Worm (Caenorhabditis elegans) whole organism, mixed stage, embryonic: ENCODE data around the gene clp-2.

Experiments
- M03D4.4 ChIP-seq: sonication (generic microtip); optimal IDR thresholded peaks from 2 replicates; lab custom pipeline; 2017; ENCODE audit warnings: mild to moderate bottlenecking, missing genetic modification characterization, missing compliant biosample characterization
- bed-3 ChIP-seq: fragments of 200-800 bp; sonication (Bioruptor generic); optimal IDR thresholded peaks from 3 replicates; lab custom pipeline; 2018; ENCODE audit warnings: mild to moderate bottlenecking, missing genetic modification characterization, moderate library complexity, missing compliant biosample characterization
- blmp-1 ChIP-seq: fragments of 150-350 bp; optimal IDR thresholded peaks from 2 replicates; lab custom pipeline; 2014; ENCODE audit warnings: missing biosample characterization, missing genetic modification characterization
- ceh-43 ChIP-seq: fragments of 200-800 bp; sonication (Bioruptor generic); optimal IDR thresholded peaks from 2 replicates; lab custom pipeline; 2018; ENCODE audit warnings: mild to moderate bottlenecking, missing genetic modification characterization, moderate library complexity, missing compliant biosample characterization
- ceh-83 ChIP-seq: fragments of 200-800 bp; sonication (Bioruptor generic); optimal IDR thresholded peaks from 2 replicates; lab custom pipeline; 2018; ENCODE audit warnings: mild to moderate bottlenecking, missing genetic modification characterization, missing compliant biosample characterization
- ces-1 ChIP-seq: fragments of 150-350 bp; optimal IDR thresholded peaks from 2 replicates; lab custom pipeline; 2014; ENCODE audit warnings: missing biosample characterization, missing genetic modification reagents, missing genetic modification characterization
- cnd-1 ChIP-seq: fragments of 200-800 bp; sonication (Bioruptor generic); optimal IDR thresholded peaks from 2 replicates; lab custom pipeline; 2018; ENCODE audit warnings: mild to moderate bottlenecking, missing genetic modification characterization, missing compliant biosample characterization
- elt-1 ChIP-seq: sonication (generic microtip); optimal IDR thresholded peaks from 2 replicates; lab custom pipeline; 2017; ENCODE audit warnings: missing genetic modification characterization, mild to moderate bottlenecking, missing compliant biosample characterization, antibody characterized with exemption, moderate library complexity, borderline replicate concordance; ENCODE audit not compliant: insufficient read depth
- elt-3 ChIP-seq: fragments of 150-350 bp; optimal IDR thresholded peaks from 2 replicates; lab custom pipeline; 2014; ENCODE audit warnings: missing biosample characterization, missing genetic modification characterization
- flh-1 ChIP-seq: fragments of 200-800 bp; sonication (Bioruptor generic); optimal IDR thresholded peaks from 2 replicates; lab custom pipeline; 2018; ENCODE audit warnings: mild to moderate bottlenecking, missing genetic modification characterization, moderate library complexity, missing compliant biosample characterization
- ham-2 ChIP-seq: fragments of 200-800 bp; sonication (Bioruptor generic); optimal IDR thresholded peaks from 2 replicates; lab custom pipeline; 2018; ENCODE audit warnings: mild to moderate bottlenecking, missing genetic modification characterization, missing compliant biosample characterization
- hlh-1 ChIP-seq: fragments of 150-350 bp; optimal IDR thresholded peaks from 2 replicates; lab custom pipeline; 2014; ENCODE audit warnings: missing biosample characterization, missing genetic modification reagents, missing genetic modification characterization
- lin-13 ChIP-seq: fragments of 150-350 bp; optimal IDR thresholded peaks from 2 replicates; lab custom pipeline; 2014; ENCODE audit warnings: missing biosample characterization, missing genetic modification characterization
- lin-32 ChIP-seq: fragments of 200-800 bp; sonication (Bioruptor generic); optimal IDR thresholded peaks from 2 replicates; lab custom pipeline; 2018; ENCODE audit warnings: mild to moderate bottlenecking, missing genetic modification characterization, missing compliant biosample characterization
- lsy-2 ChIP-seq: fragments of 150-350 bp; optimal IDR thresholded peaks from 2 replicates; lab custom pipeline; 2014; ENCODE audit warnings: missing biosample characterization, missing genetic modification characterization
- mab-5 ChIP-seq: fragments of 150-350 bp; optimal IDR thresholded peaks from 2 replicates; lab custom pipeline; 2014; ENCODE audit warnings: missing biosample characterization, missing genetic modification characterization
- mep-1 ChIP-seq: fragments of 150-350 bp; optimal IDR thresholded peaks from 2 replicates; lab custom pipeline; 2017; ENCODE audit warnings: missing biosample characterization, missing genetic modification reagents, missing genetic modification characterization, inconsistent platforms
- mls-2 ChIP-seq: sonication (generic microtip); optimal IDR thresholded peaks from 2 replicates; lab custom pipeline; 2016; ENCODE audit warnings: mild to moderate bottlenecking, missing genetic modification characterization, moderate library complexity, missing compliant biosample characterization
- nhr-12 ChIP-seq: fragments of 150-350 bp; optimal IDR thresholded peaks from 2 replicates; lab custom pipeline; 2014; ENCODE audit warnings: missing biosample characterization, missing genetic modification characterization
- nhr-2 ChIP-seq: fragments of 150-350 bp; optimal IDR thresholded peaks from 2 replicates; lab custom pipeline; 2014; ENCODE audit warnings: missing biosample characterization, missing genetic modification characterization
- nhr-237 ChIP-seq: fragments of 150-350 bp; optimal IDR thresholded peaks from 2 replicates; lab custom pipeline; 2014; ENCODE audit warnings: missing biosample characterization, missing genetic modification characterization
- nhr-28 ChIP-seq: fragments of 150-350 bp; optimal IDR thresholded peaks from 2 replicates; lab custom pipeline; 2014; ENCODE audit warnings: missing biosample characterization, missing genetic modification characterization
- nhr-76 ChIP-seq: sonication (generic microtip); optimal IDR thresholded peaks from 2 replicates; lab custom pipeline; 2017; ENCODE audit warnings: missing biosample characterization, missing genetic modification characterization
- pha-4 ChIP-seq: fragments of 150-350 bp; optimal IDR thresholded peaks from 2 replicates; lab custom pipeline; 2018; ENCODE audit warnings: missing biosample characterization, missing genetic modification reagents, missing genetic modification characterization
- sem-2 ChIP-seq: fragments of 200-800 bp; sonication (Bioruptor generic); optimal IDR thresholded peaks from 2 replicates; lab custom pipeline; 2018; ENCODE audit warnings: mild to moderate bottlenecking, missing genetic modification characterization, missing compliant biosample characterization
- snpc-4 ChIP-seq: fragments of 150-350 bp; optimal IDR thresholded peaks from 2 replicates; lab custom pipeline; 2014; ENCODE audit warnings: missing biosample characterization, missing genetic modification characterization
- sptf-1 ChIP-seq: sonication (generic microtip); optimal IDR thresholded peaks from 2 replicates; lab custom pipeline; 2017; ENCODE audit warnings: mild to moderate bottlenecking, missing genetic modification characterization, moderate library complexity, missing compliant biosample characterization
- unc-120 ChIP-seq: sonication (generic microtip); optimal IDR thresholded peaks from 2 replicates; lab custom pipeline; 2017; ENCODE audit warnings: missing genetic modification characterization, missing compliant biosample characterization; ENCODE audit not compliant: poor library complexity, severe bottlenecking
- unc-39 ChIP-seq: fragments of 150-350 bp; optimal IDR thresholded peaks from 2 replicates; lab custom pipeline; 2014; ENCODE audit warnings: missing biosample characterization, missing genetic modification characterization
- unc-62 ChIP-seq: fragments of 150-350 bp; optimal IDR thresholded peaks from 2 replicates; lab custom pipeline; 2014; ENCODE audit warnings: missing biosample characterization, missing genetic modification reagents, missing genetic modification characterization
- zip-8 ChIP-seq: fragments of 150-350 bp; optimal IDR thresholded peaks from 2 replicates; lab custom pipeline; 2014; ENCODE audit warnings: missing biosample characterization, missing genetic modification characterization
- ztf-11 ChIP-seq: fragments of 150-350 bp; optimal IDR thresholded peaks from 2 replicates; lab custom pipeline; 2014; ENCODE audit warnings: missing biosample characterization, missing genetic modification characterization

Gene clp-2

DNA sequence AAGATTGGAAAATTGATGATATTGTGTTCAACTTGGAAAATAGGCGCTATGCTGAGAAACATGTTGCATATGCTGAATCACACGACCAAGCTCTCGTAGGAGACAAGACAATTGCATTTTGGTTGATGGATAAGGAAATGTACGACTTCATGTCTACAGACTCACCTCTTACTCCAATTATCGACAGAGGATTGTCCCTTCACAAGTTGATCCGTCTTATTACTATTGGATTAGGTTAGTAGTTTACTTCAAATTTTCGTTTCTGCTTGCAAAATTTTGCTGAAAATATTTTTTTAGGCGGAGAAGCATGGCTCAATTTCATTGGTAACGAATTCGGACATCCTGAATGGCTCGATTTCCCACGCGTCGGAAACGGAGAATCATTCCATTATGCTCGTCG is 6.9 kb downstream of the clp-2 start:
- TF ChIP-seq lin-13 (tag; lab: Kevin White, UChicago) = no peak
- TF ChIP-seq zip-8 = no peak
- TF ChIP-seq ztf-11 (tag; lab: Kevin White, UChicago) = no peak
- no peak for TF ChIP-seq cnd-1 (tag; lab: Kevin White, UChicago)
- TF ChIP-seq snpc-4 (tag; lab: Kevin White, UChicago) = no peak
- no peak for TF ChIP-seq ces-1
- no peak for TF ChIP-seq blmp-1
- TF ChIP-seq flh-1 = no peak
- no peak for TF ChIP-seq nhr-2 (tag; lab: Kevin White, UChicago)
- TF ChIP-seq hlh-1 (tag; lab: Kevin White, UChicago) = no peak
- TF ChIP-seq sptf-1 (tag; lab: Kevin White, UChicago) = no peak
- no peak for TF ChIP-seq lin-32
- TF ChIP-seq ceh-43 (GFP tag; lab: Kevin White, UChicago) = no peak
- no peak for TF ChIP-seq lsy-2 (tag; lab: Kevin White, UChicago)
- TF ChIP-seq bed-3 (GFP tag; lab: Kevin White, UChicago) = no peak
- no peak for TF ChIP-seq ceh-83
- TF ChIP-seq pha-4 (tag; lab: Kevin White, UChicago) = no peak
- no peak for TF ChIP-seq mep-1 (tag; lab: Kevin White, UChicago)
- no peak for TF ChIP-seq mab-5 (tag; lab: Kevin White, UChicago)

DNA sequence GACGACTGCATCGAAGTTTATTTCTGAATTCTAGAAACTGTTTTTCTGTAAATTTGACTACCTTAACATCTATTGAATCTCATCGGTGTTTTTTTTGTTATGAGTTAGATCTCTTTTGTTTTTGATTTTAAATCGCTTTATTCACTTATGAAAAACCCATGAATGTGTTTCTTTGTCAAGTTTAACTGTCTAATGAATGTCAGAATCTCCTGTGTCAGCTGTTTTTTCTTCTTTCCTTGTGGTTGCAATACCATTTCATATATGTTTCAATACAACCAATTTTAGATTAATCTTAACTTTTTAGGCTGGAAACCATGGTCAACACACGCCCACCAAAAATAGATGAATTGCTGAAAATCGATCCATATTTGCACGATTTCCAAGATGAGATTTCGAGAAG is 8.8 kb downstream of the clp-2 start, which contains the start of gene T04A8.7:
TSS of gene T04A8.7 (plus strand) at position 301 of the 400 bp plus-strand sequence.
- TF ChIP-seq ces-1 = no peak
- no peak for TF ChIP-seq lin-13 (tag; lab: Kevin White, UChicago)
- no peak for TF ChIP-seq pha-4 (tag; lab: Kevin White, UChicago)
- TF ChIP-seq sem-2 (GFP tag; lab: Kevin White, UChicago) = no peak
- no peak for TF ChIP-seq ztf-11 (tag; lab: Kevin White, UChicago)
- no peak for TF ChIP-seq nhr-28 (tag; lab: Kevin White, UChicago)
- no peak for TF ChIP-seq zip-8
- no peak for TF ChIP-seq unc-62
- TF ChIP-seq unc-120 (tag; lab: Kevin White, UChicago) = no peak
- no peak for TF ChIP-seq elt-3 (tag; lab: Kevin White, UChicago)
- no peak for TF ChIP-seq nhr-2 (tag; lab: Kevin White, UChicago)
- TF ChIP-seq nhr-12 (tag; lab: Kevin White, UChicago) = no peak
- no peak for TF ChIP-seq mls-2 (tag; lab: Kevin White, UChicago)
- TF ChIP-seq sptf-1 (tag; lab: Kevin White, UChicago) = no peak
- TF ChIP-seq blmp-1 = no peak
- TF ChIP-seq bed-3 (GFP tag; lab: Kevin White, UChicago) = no peak

DNA sequence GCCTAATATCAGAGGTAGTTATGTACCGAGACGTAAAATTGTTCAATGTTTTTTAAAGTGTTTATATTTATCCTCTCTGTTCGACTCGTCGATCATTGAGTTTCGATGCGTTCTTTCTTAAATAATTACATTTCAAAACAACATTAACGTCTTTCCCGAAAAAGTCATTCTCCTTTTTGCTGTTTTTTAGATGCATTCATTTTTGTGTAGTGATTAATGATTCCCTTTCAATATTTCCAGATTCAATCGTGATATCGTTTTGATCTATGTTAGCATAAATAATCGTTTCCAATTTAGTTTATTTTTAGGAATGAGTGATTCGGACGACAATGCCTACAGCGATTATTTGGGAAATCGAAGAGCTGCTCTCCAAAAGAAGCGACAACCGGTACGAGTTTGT is 10.1 kb downstream of the clp-2 start, which contains the start of gene T04A8.8:
TSS of gene T04A8.8 (plus strand) at position 301 of the 400 bp plus-strand sequence.
- TF ChIP-seq nhr-28 (tag; lab: Kevin White, UChicago) (no peak), ceh-83 (no peak), ztf-11 (tag; lab: Kevin White, UChicago) (no peak), M03D4.4 (tag; lab: Kevin White, UChicago) (no peak), unc-120 (tag; lab: Kevin White, UChicago) (no peak), nhr-76 (tag; lab: Kevin White, UChicago) (no peak), sem-2 (GFP tag; lab: Kevin White, UChicago) (no peak), ham-2 (GFP tag; lab: Kevin White, UChicago) (no peak), mab-5 (tag; lab: Kevin White, UChicago) (no peak), lsy-2 (tag; lab: Kevin White, UChicago) (no peak), pha-4 (tag; lab: Kevin White, UChicago) (no peak)
- TF ChIP-seq, all 35 proteins: peak for 0

DNA sequence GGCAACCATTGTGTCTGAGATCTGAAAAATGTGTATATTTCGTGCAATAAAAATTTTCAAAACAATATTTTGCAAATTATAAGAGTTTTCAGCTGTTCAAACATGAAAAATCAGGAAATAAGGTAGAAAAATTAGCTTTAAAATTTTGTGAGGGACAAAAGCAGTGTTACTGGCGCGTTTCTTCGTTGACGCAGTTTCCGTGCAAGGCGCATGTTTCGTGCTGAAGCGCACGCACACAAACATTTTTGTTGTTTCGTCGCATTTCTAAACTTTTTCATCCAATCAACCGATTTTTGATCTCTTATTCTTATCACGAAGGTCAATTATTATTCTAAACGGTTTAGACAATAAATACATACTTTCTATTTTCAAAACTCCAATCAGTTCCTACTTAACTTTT is 10.5 kb downstream of the clp-2 start, which contains the start of gene nifk-1:
TSS of gene nifk-1 (minus strand) at position 27 of the 400 bp plus-strand sequence.
- TF ChIP-seq unc-39 (tag; lab: Kevin White, UChicago) (no peak), mep-1 (tag; lab: Kevin White, UChicago) (peak; percentile 74), nhr-237 (tag; lab: Kevin White, UChicago) (peak; percentile 7), elt-1 (tag; lab: Kevin White, UChicago) (no peak), lsy-2 (tag; lab: Kevin White, UChicago) (peak; percentile 55)
